Worm (Caenorhabditis elegans) whole organism, late embryonic: ENCODE measurements around the gene K10B4.1.

Source experiments
- C08G9.2 ChIP-seq: sonication (generic microtip); optimal IDR thresholded peaks from 2 replicates; lab custom pipeline; 2016; ENCODE audit warnings: mild to moderate bottlenecking, missing genetic modification characterization, moderate library complexity, missing compliant biosample characterization
- C38D4.7 ChIP-seq: fragments of 200-800 bp; sonication (Bioruptor generic); optimal IDR thresholded peaks from 2 replicates; lab custom pipeline; 2018; ENCODE audit warnings: mild to moderate bottlenecking, missing genetic modification characterization, moderate library complexity, missing compliant biosample characterization
- ahr-1 ChIP-seq: sonication (generic microtip); optimal IDR thresholded peaks from 2 replicates; lab custom pipeline; 2016; ENCODE audit warnings: missing genetic modification characterization, missing compliant biosample characterization
- ama-1 ChIP-seq: fragments of 150-350 bp; optimal IDR thresholded peaks from 2 replicates; lab custom pipeline; 2014
- ceh-14 ChIP-seq: sonication (generic microtip); optimal IDR thresholded peaks from 2 replicates; lab custom pipeline; 2016; ENCODE audit warnings: missing genotype, missing genetic modification characterization, missing compliant biosample characterization
- ceh-18 ChIP-seq: sonication (generic microtip); optimal IDR thresholded peaks from 2 replicates; lab custom pipeline; 2016; ENCODE audit warnings: missing genetic modification characterization, missing compliant biosample characterization
- ceh-24 ChIP-seq: sonication (generic microtip); optimal IDR thresholded peaks from 2 replicates; lab custom pipeline; 2016; ENCODE audit warnings: mild to moderate bottlenecking, missing genetic modification characterization, missing compliant biosample characterization
- ceh-30 ChIP-seq: fragments of 150-350 bp; optimal IDR thresholded peaks from 2 replicates; lab custom pipeline; 2014; ENCODE audit warnings: missing biosample characterization, missing genetic modification characterization
- ceh-34 ChIP-seq: sonication (generic microtip); optimal IDR thresholded peaks from 2 replicates; lab custom pipeline; 2016; ENCODE audit warnings: mild to moderate bottlenecking, missing genetic modification characterization, missing compliant biosample characterization
- ceh-6 ChIP-seq: fragments of 200-800 bp; sonication (Bioruptor generic); optimal IDR thresholded peaks from 2 replicates; lab custom pipeline; 2018; ENCODE audit warnings: mild to moderate bottlenecking, missing genetic modification characterization, missing compliant biosample characterization
- ceh-9 ChIP-seq: sonication (generic microtip); optimal IDR thresholded peaks from 2 replicates; lab custom pipeline; 2016; ENCODE audit warnings: mild to moderate bottlenecking, missing genetic modification characterization, inconsistent platforms, missing compliant biosample characterization
- dve-1 ChIP-seq: sonication (generic microtip); optimal IDR thresholded peaks from 2 replicates; lab custom pipeline; 2017; ENCODE audit warnings: antibody characterized with exemption, mild to moderate bottlenecking, missing genetic modification characterization, missing compliant biosample characterization
- elt-2 ChIP-seq: sonication (generic microtip); optimal IDR thresholded peaks from 2 replicates; lab custom pipeline; 2016; ENCODE audit warnings: missing genetic modification reagents, missing genetic modification characterization, missing compliant biosample characterization
- elt-4 ChIP-seq: sonication (generic microtip); optimal IDR thresholded peaks from 2 replicates; lab custom pipeline; 2016; ENCODE audit warnings: missing genetic modification characterization, missing compliant biosample characterization
- ets-4 ChIP-seq: sonication (generic microtip); optimal IDR thresholded peaks from 2 replicates; lab custom pipeline; 2016; ENCODE audit warnings: missing genetic modification characterization, missing compliant biosample characterization
- gmeb-2 ChIP-seq: sonication (generic microtip); optimal IDR thresholded peaks from 2 replicates; lab custom pipeline; 2016; ENCODE audit warnings: missing genetic modification characterization, inconsistent platforms, missing compliant biosample characterization
- hlh-13 ChIP-seq: fragments of 200-800 bp; sonication (Bioruptor generic); optimal IDR thresholded peaks from 2 replicates; lab custom pipeline; 2018; ENCODE audit warnings: mild to moderate bottlenecking, missing genetic modification characterization, missing compliant biosample characterization
- hlh-15 ChIP-seq: sonication (generic microtip); optimal IDR thresholded peaks from 2 replicates; lab custom pipeline; 2016; ENCODE audit warnings: missing genetic modification characterization, missing compliant biosample characterization
- lim-6 ChIP-seq: sonication (generic microtip); optimal IDR thresholded peaks from 2 replicates; lab custom pipeline; 2016; ENCODE audit warnings: missing genetic modification characterization, missing compliant biosample characterization
- lin-11 ChIP-seq: fragments of 200-800 bp; sonication (Bioruptor generic); optimal IDR thresholded peaks from 2 replicates; lab custom pipeline; 2018; ENCODE audit warnings: mild to moderate bottlenecking, missing genetic modification characterization, missing compliant biosample characterization
- nhr-11 ChIP-seq: fragments of 150-350 bp; optimal IDR thresholded peaks from 2 replicates; lab custom pipeline; 2014; ENCODE audit warnings: missing biosample characterization, missing genetic modification characterization
- npax-4 ChIP-seq: sonication (generic microtip); optimal IDR thresholded peaks from 2 replicates; lab custom pipeline; 2016; ENCODE audit warnings: missing genetic modification characterization, missing compliant biosample characterization
- odd-2 ChIP-seq: sonication (generic microtip); optimal IDR thresholded peaks from 2 replicates; lab custom pipeline; 2017; ENCODE audit warnings: antibody characterized with exemption, mild to moderate bottlenecking, missing genetic modification characterization, missing compliant biosample characterization
- pag-3 ChIP-seq: sonication (generic microtip); optimal IDR thresholded peaks from 2 replicates; lab custom pipeline; 2016; ENCODE audit warnings: missing compliant biosample characterization, missing genetic modification characterization, borderline replicate concordance
- pat-9 ChIP-seq: fragments of 200-800 bp; sonication (Bioruptor generic); optimal IDR thresholded peaks from 2 replicates; lab custom pipeline; 2018; ENCODE audit warnings: mild to moderate bottlenecking, missing genetic modification characterization, moderate library complexity, missing compliant biosample characterization
- pax-1 ChIP-seq: fragments of 150-350 bp; optimal IDR thresholded peaks from 2 replicates; lab custom pipeline; 2014; ENCODE audit warnings: missing biosample characterization, missing genetic modification characterization
- pqm-1 ChIP-seq: sonication (generic microtip); optimal IDR thresholded peaks from 2 replicates; lab custom pipeline; 2016; ENCODE audit warnings: missing genetic modification characterization, missing compliant biosample characterization
- pros-1 ChIP-seq: fragments of 150-350 bp; optimal IDR thresholded peaks from 2 replicates; lab custom pipeline; 2014; ENCODE audit warnings: missing biosample characterization, missing genetic modification reagents, missing genetic modification characterization
- ref-2 ChIP-seq: sonication (generic microtip); optimal IDR thresholded peaks from 2 replicates; lab custom pipeline; 2016; ENCODE audit warnings: missing genetic modification characterization, missing compliant biosample characterization
- sdc-2 ChIP-seq: sonication (generic microtip); optimal IDR thresholded peaks from 2 replicates; lab custom pipeline; 2016; ENCODE audit warnings: missing genotype, missing genetic modification characterization, missing compliant biosample characterization
- sox-2 ChIP-seq: fragments of 200-800 bp; sonication (Bioruptor generic); IDR thresholded peaks from 2 replicates; pipeline ENCODE4 v1.3.6; 2022; ENCODE audit warnings: missing genetic modification reagents, missing genetic modification characterization, missing compliant biosample characterization
- tbx-2 ChIP-seq: sonication (generic microtip); optimal IDR thresholded peaks from 2 replicates; lab custom pipeline; 2016; ENCODE audit warnings: missing genetic modification characterization, missing compliant biosample characterization
- unc-3 ChIP-seq, 2 experiments: fragments of 200-800 bp in 1 of 2; sonication (Bioruptor generic) in 1 of 2; sonication (generic microtip) in 1 of 2; conservative IDR thresholded peaks in 1 of 2; optimal IDR thresholded peaks in 1 of 2; 2 replicates each; pipeline versions ENCODE4 v1.3.6 to Lab custom; 2016 to 2022; ENCODE audit warnings: missing compliant biosample characterization in 2 of 2, missing genetic modification characterization in 2 of 2, missing genetic modification reagents in 1 of 2
- unc-42 ChIP-seq: sonication (generic microtip); optimal IDR thresholded peaks from 2 replicates; lab custom pipeline; 2016; ENCODE audit warnings: missing genotype, missing genetic modification characterization, missing compliant biosample characterization
- unc-55 ChIP-seq: sonication (generic microtip); optimal IDR thresholded peaks from 2 replicates; lab custom pipeline; 2017; ENCODE audit warnings: missing biosample characterization, missing genetic modification reagents, missing genetic modification characterization

The K10B4.1 gene

DNA sequence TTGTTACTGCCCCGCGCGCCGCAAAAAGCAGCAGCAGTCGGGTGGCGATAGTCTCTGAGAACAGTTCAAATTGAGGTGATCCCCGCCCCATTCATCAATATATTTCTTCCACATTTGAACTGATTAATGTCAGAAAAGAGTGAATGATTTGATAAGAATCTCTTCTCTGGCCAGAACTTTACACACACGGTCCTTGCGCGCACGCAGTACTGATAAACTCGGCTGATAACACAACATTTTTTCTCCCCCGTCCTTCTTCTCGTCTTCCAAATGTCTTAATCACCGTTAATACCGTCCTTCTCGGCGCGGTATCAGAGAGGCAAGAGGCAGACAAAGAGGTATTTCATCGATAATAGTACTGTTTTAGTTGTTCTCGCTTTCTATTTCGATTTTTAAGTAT lies 26.9 kb downstream of the K10B4.1 start, which contains the start of gene etr-1:
TSS of gene etr-1 (plus strand) at position 193 of the 400 bp plus-strand sequence.
- peak; percentile 98 for TF ChIP-seq elt-2 (tag; lab: Kevin White, UChicago)
- TF ChIP-seq ceh-30 (tag; lab: Kevin White, UChicago), result no peak
- no peak for TF ChIP-seq pag-3 (tag; lab: Kevin White, UChicago)

DNA sequence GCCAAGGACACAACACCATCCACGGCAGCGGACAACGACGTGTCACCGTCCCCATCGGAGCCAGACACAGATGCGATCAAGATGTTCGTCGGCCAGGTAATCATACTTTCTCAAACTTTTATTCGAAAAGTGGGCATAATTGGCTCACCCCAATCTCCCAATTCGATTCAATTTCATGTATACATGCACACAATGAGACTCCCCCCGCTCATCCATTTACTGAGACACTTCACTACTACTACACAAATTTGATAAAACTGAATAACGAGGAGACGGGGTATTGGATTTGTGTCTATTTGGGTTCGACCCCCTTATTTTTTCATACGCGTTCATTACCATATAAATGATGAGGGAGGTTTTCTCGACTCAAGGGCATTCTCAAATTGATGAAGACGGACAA lies 28.0 kb downstream of the K10B4.1 start:
- peak; percentile 97 for TF ChIP-seq unc-42 (tag; lab: Kevin White, UChicago)
- no peak for TF ChIP-seq hlh-13

DNA sequence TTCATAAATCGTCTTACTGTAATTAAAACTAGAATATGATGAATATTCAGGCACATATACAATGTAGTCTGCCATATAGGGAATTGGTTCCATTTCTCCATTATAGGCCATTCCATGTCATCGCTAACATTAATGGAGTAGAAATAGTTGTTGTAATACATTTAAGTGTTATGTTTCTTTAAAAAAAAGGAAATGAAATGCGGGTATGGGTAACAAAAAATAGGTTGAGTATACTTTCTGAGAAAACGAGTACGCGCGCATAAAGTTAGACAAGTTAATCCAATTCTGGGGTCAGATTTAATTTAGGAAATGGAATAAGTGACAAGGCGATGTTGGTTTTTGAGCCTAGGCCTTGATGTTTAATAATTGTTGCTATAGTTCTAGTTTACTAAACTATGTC lies 38.4 kb downstream of the K10B4.1 start, which contains the start of gene T01D1.7:
TSS of gene T01D1.7 (minus strand) at position 101 of the 400 bp plus-strand sequence.
- no peak for TF ChIP-seq pax-1 (tag; lab: Kevin White, UChicago)
- TF ChIP-seq ceh-34 (tag; lab: Kevin White, UChicago), result no peak
- TF ChIP-seq unc-42 (tag; lab: Kevin White, UChicago), result peak; percentile 42
- no peak for TF ChIP-seq ceh-9 (tag; lab: Kevin White, UChicago)

DNA sequence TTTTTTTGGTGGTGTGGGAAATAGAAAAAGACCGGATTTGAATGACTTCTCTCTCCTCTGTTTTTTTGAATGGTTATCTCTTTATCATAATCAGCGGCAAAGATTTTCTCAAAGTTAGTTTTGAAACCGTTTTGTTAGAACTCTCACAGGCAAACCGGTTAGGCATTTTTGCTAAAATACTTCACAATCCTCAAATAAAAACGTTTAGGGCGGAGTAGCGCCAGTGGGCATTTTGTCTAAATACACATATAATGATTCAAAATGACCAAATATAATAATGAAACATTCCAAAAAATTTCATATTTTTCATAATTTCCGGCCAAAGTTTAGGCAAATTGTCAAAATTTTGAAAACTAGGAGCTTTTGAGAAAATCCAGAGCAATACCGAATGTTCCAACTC lies 40.6 kb downstream of the K10B4.1 start, which contains the start of gene T01D1.3:
TSS of gene T01D1.3 (minus strand) at position 101 of the 400 bp plus-strand sequence.
- no peak for TF ChIP-seq ets-4 (tag; lab: Kevin White, UChicago)
- TF ChIP-seq pag-3 (tag; lab: Kevin White, UChicago), result no peak
- no peak for TF ChIP-seq ceh-30 (tag; lab: Kevin White, UChicago)
- TF ChIP-seq ahr-1 (tag; lab: Kevin White, UChicago), result no peak
- TF ChIP-seq npax-4 (tag; lab: Kevin White, UChicago), result no peak
- TF ChIP-seq unc-55 (GFP tag; lab: Kevin White, UChicago), result no peak
- TF ChIP-seq ceh-18 (tag; lab: Kevin White, UChicago), result no peak
- TF ChIP-seq ceh-6, result no peak
- no peak for TF ChIP-seq gmeb-2 (tag; lab: Kevin White, UChicago)
- TF ChIP-seq lim-6 (tag; lab: Kevin White, UChicago), result no peak
- TF ChIP-seq tbx-2 (tag; lab: Kevin White, UChicago), result no peak
- TF ChIP-seq unc-3 (GFP tag; conservative IDR thresholded peaks at IDR 0.05; lab: Robert Waterston, UW), result no peak
- TF ChIP-seq unc-3 (tag; optimal IDR thresholded peaks at IDR 0.05; lab: Kevin White, UChicago), result no peak
- no peak for TF ChIP-seq odd-2
- TF ChIP-seq pat-9 (tag; lab: Kevin White, UChicago), result no peak
- no peak for TF ChIP-seq pros-1 (tag; lab: Kevin White, UChicago)
- TF ChIP-seq C38D4.7 (GFP tag; lab: Kevin White, UChicago), result no peak
- TF ChIP-seq, all 69 proteins: peak for 0

DNA sequence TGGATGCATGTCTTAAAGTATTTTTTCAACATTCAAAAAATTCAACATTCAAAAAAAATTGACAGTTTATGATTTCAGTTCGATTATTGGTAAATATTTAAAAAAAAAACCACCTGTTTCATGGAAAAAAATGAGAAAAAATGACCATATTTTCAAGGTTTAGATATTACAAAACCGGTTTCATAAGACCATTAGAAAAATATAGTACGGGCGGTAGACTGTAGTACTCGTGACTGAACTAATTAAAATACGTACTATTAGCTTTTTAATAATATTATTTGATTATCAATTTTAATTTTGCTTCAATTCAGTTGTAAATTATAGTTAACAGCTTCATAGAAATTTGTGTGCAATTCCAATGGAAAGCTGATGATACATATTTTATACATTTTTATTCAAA lies 41.4 kb downstream of the K10B4.1 start:
- TF ChIP-seq ceh-14 (tag; lab: Kevin White, UChicago) (no peak), ceh-30 (tag; lab: Kevin White, UChicago) (no peak), ceh-24 (no peak), pros-1 (tag; lab: Kevin White, UChicago) (no peak), ets-4 (tag; lab: Kevin White, UChicago) (no peak), gmeb-2 (tag; lab: Kevin White, UChicago) (no peak), sox-2 (GFP tag; lab: Robert Waterston, UW) (no peak)

DNA sequence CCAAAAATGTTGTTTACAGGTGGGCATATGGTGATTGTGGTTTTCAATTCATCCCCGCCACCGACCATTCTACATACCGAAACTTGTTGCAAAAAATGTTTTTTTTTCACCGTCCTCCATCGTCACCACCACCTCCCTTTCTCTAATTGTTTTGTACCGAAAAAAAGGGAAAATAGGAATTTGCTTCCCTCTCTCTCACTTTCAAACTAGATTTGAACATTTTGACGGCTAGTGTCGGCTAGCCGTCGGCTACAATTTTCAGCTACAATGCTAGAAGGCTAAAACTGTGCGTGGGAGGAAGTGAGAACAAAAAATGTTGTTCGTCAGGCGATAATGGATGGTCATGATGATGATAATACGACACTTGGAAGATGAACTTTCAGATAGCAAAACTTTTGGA lies 42.9 kb downstream of the K10B4.1 start:
- no peak for TF ChIP-seq ceh-34 (tag; lab: Kevin White, UChicago)
- no peak for TF ChIP-seq elt-4 (tag; lab: Kevin White, UChicago)
- TF ChIP-seq hlh-13, result no peak
- TF ChIP-seq unc-3 (GFP tag; conservative IDR thresholded peaks at IDR 0.05; lab: Robert Waterston, UW), result no peak
- TF ChIP-seq unc-3 (tag; optimal IDR thresholded peaks at IDR 0.05; lab: Kevin White, UChicago), result no peak
- no peak for TF ChIP-seq dve-1 (tag; lab: Kevin White, UChicago)
- TF ChIP-seq pqm-1 (tag; lab: Kevin White, UChicago), result no peak
- no peak for TF ChIP-seq pat-9 (tag; lab: Kevin White, UChicago)
- TF ChIP-seq pros-1 (tag; lab: Kevin White, UChicago), result no peak
- no peak for TF ChIP-seq hlh-15
- TF ChIP-seq unc-42 (tag; lab: Kevin White, UChicago), result no peak
- no peak for TF ChIP-seq ama-1
- TF ChIP-seq C08G9.2 (tag; lab: Kevin White, UChicago), result no peak
- TF ChIP-seq sdc-2 (tag; lab: Kevin White, UChicago), result no peak
- TF ChIP-seq ref-2 (tag; lab: Kevin White, UChicago), result no peak
- TF ChIP-seq unc-55 (GFP tag; lab: Kevin White, UChicago), result no peak
- TF ChIP-seq odd-2, result no peak
- TF ChIP-seq lin-11, result no peak
- TF ChIP-seq nhr-11 (tag; lab: Kevin White, UChicago), result no peak
